Worm (Caenorhabditis elegans): Measurements from ENCODE around the gene hpo-34.

ce11 chrX:11498871-11499270, 20.0 kb downstream of the hpo-34 start:
- TF ChIP-seq nhr-25 (tag; optimal IDR thresholded peaks at IDR 0.05) = no peak
- TF ChIP-seq ZK546.5 (tag; optimal IDR thresholded peaks at IDR 0.05) = no peak

Data from whole organism, L3 larva.